Worm (Caenorhabditis elegans) whole organism, L1 larva: ENCODE measurements around the gene hipr-1.

Experiments
- C04F5.9 ChIP-seq: sonication (generic microtip); optimal IDR thresholded peaks from 2 replicates; lab custom pipeline; 2016; ENCODE audit warnings: missing genetic modification characterization, missing compliant biosample characterization
- alr-1 ChIP-seq: fragments of 200-800 bp; sonication (Bioruptor generic); optimal IDR thresholded peaks from 2 replicates; lab custom pipeline; 2018; ENCODE audit warnings: borderline replicate concordance, mild to moderate bottlenecking, missing genetic modification characterization, missing compliant biosample characterization
- elt-3 ChIP-seq, 6 experiments: fragments of 150-350 bp in 1 of 6; sonication (generic microtip); optimal IDR thresholded peaks; 2 replicates each; lab custom pipeline; 2017 to 2018; ENCODE audit warnings: missing biosample characterization in 6 of 6, missing genetic modification characterization in 6 of 6, inconsistent platforms in 1 of 6
- fkh-10 ChIP-seq: sonication (generic microtip); optimal IDR thresholded peaks from 2 replicates; lab custom pipeline; 2017; ENCODE audit warnings: missing biosample characterization, missing genetic modification reagents, missing genetic modification characterization
- mep-1 ChIP-seq: fragments of 150-350 bp; optimal IDR thresholded peaks from 2 replicates; lab custom pipeline; 2014; ENCODE audit warnings: missing biosample characterization, missing genetic modification characterization
- nhr-237 ChIP-seq: fragments of 150-350 bp; optimal IDR thresholded peaks from 2 replicates; lab custom pipeline; 2014; ENCODE audit warnings: missing biosample characterization, missing genetic modification characterization
- pax-3 ChIP-seq: fragments of 200-800 bp; sonication (Bioruptor generic); optimal IDR thresholded peaks from 2 replicates; lab custom pipeline; 2018; ENCODE audit warnings: mild to moderate bottlenecking, missing genetic modification characterization, moderate library complexity, missing compliant biosample characterization

ce11 chrIII:8719769-8720252 is at the start of gene hipr-1:
- TF ChIP-seq nhr-237 (tag; lab: Kevin White, UChicago): no peak
- TF ChIP-seq fkh-10 (GFP tag; lab: Kevin White, UChicago): no peak
- TF ChIP-seq C04F5.9 (tag; lab: Kevin White, UChicago): no peak
- TF ChIP-seq mep-1: no peak
- no peak for TF ChIP-seq alr-1 (tag; lab: Kevin White, UChicago)
- no peak for TF ChIP-seq pax-3 (tag; lab: Kevin White, UChicago)
- no peak for TF ChIP-seq elt-3 (tag; optimal IDR thresholded peaks at IDR 0.05; lab: Kevin White, UChicago)
